Worm (Caenorhabditis elegans) whole organism, L4 larva: Measurements from ENCODE around the gene sre-41.

Source experiments
- lin-13 ChIP-seq: fragments of 150-350 bp; optimal IDR thresholded peaks from 2 replicates; lab custom pipeline; 2014; ENCODE audit warnings: missing biosample characterization, missing genetic modification reagents, missing genetic modification characterization
- nhr-10 ChIP-seq: fragments of 150-350 bp; optimal IDR thresholded peaks from 2 replicates; lab custom pipeline; 2014; ENCODE audit warnings: missing biosample characterization, missing genetic modification characterization
- pqm-1 ChIP-seq: sonication (generic microtip); optimal IDR thresholded peaks from 2 replicates; lab custom pipeline; 2017; ENCODE audit warnings: missing biosample characterization, missing genetic modification characterization

ce11 chrII:12438441-12438840 lies 50.4 kb downstream of the sre-41 start, which contains the start of gene Y57A10C.9:
- no peak for TF ChIP-seq nhr-10 (tag; lab: Kevin White, UChicago)
- no peak for TF ChIP-seq pqm-1
- no peak for TF ChIP-seq lin-13 (GFP tag; lab: Kevin White, UChicago)
